Worm (Caenorhabditis elegans) whole organism, midembryonic: ENCODE results near the gene alkb-7.
"Not testable (repeated sequence)": the region's sequence is repeated elsewhere in the genome, so short reads cannot be mapped to it uniquely, and the experiment has no call there.

Experiments
- cog-1 ChIP-seq: sonication (generic microtip); optimal IDR thresholded peaks from 2 replicates; lab custom pipeline; 2016; ENCODE audit warnings: missing genetic modification characterization, missing compliant biosample characterization
- klf-2 ChIP-seq: fragments of 200-800 bp; sonication (Bioruptor generic); conservative IDR thresholded peaks from 2 replicates; pipeline ENCODE4 v1.3.6; 2022; ENCODE audit warnings: missing genetic modification reagents, missing genetic modification characterization, missing compliant biosample characterization
- ztf-23 ChIP-seq: fragments of 200-800 bp; sonication (Bioruptor generic); IDR thresholded peaks from 2 replicates; pipeline ENCODE4 v1.3.6; 2022; ENCODE audit warnings: missing genetic modification reagents, missing genetic modification characterization, missing compliant biosample characterization

DNA sequence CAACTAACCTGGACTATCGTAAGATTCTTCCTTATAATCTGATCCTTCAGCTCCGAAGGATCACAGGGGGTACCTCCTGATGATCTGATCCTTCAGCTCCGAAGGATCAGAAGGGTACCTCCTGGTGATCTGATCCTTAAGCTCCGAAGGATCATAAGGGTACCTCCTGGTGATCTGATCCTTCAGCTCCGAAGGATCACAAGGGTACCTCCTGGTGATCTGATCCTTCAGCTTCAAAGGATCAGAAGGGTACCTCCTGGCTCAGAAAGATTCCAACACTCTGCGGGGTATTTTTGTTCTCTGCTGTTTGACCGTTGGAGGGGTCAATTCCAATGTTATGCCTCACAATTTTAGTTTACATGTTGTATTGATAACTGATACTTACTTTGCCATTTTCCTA lies 38.2 kb downstream of the alkb-7 start:
- not testable (repeated sequence) for TF ChIP-seq ztf-23 (GFP tag; lab: Robert Waterston, UW); cog-1 (tag; lab: Kevin White, UChicago); klf-2 (GFP tag; lab: Robert Waterston, UW)
